Worm (Caenorhabditis elegans) whole organism, L3 larva: ENCODE results near the gene pch-2.
A peak's percentile ranks its signal among the peaks of the same experiment; 100 is the strongest.

ENCODE experiments used
- R02D3.7 ChIP-seq: fragments of 150-350 bp; optimal IDR thresholded peaks from 2 replicates; lab custom pipeline; 2014; ENCODE audit warnings: missing biosample characterization, missing genetic modification characterization
- aly-2 ChIP-seq: fragments of 150-350 bp; optimal IDR thresholded peaks from 2 replicates; lab custom pipeline; 2014; ENCODE audit warnings: missing biosample characterization, missing genetic modification characterization
- ceh-82 ChIP-seq: fragments of 150-350 bp; optimal IDR thresholded peaks from 2 replicates; lab custom pipeline; 2014; ENCODE audit warnings: missing biosample characterization, missing genetic modification characterization
- ceh-9 ChIP-seq: sonication (generic microtip); optimal IDR thresholded peaks from 2 replicates; lab custom pipeline; 2018; ENCODE audit warnings: missing biosample characterization, missing genetic modification characterization
- daf-12 ChIP-seq: fragments of 150-350 bp; optimal IDR thresholded peaks from 2 replicates; lab custom pipeline; 2014; ENCODE audit warnings: missing biosample characterization, missing genetic modification reagents, missing genetic modification characterization
- egl-27 ChIP-seq: sonication (generic microtip); optimal IDR thresholded peaks from 4 replicates; lab custom pipeline; 2017; ENCODE audit warnings: missing biosample characterization, missing genetic modification reagents, missing genetic modification characterization
- egl-5 ChIP-seq: fragments of 150-350 bp; optimal IDR thresholded peaks from 2 replicates; lab custom pipeline; 2017; ENCODE audit warnings: missing biosample characterization, missing genetic modification reagents, missing genetic modification characterization, inconsistent platforms
- elt-1 ChIP-seq: fragments of 150-350 bp; optimal IDR thresholded peaks from 2 replicates; lab custom pipeline; 2014; ENCODE audit warnings: missing biosample characterization, missing genetic modification characterization
- fkh-10 ChIP-seq: sonication (generic microtip); optimal IDR thresholded peaks from 2 replicates; lab custom pipeline; 2017; ENCODE audit warnings: missing biosample characterization, missing genetic modification reagents, missing genetic modification characterization
- fkh-2 ChIP-seq: fragments of 150-350 bp; optimal IDR thresholded peaks from 2 replicates; lab custom pipeline; 2014; ENCODE audit warnings: missing biosample characterization, missing genetic modification reagents, missing genetic modification characterization
- fos-1 ChIP-seq: fragments of 150-350 bp; optimal IDR thresholded peaks from 2 replicates; lab custom pipeline; 2014; ENCODE audit warnings: missing biosample characterization, missing genetic modification characterization
- hmg-11 ChIP-seq: sonication (generic microtip); optimal IDR thresholded peaks from 2 replicates; lab custom pipeline; 2016; ENCODE audit warnings: missing genetic modification characterization, missing compliant biosample characterization
- jun-1 ChIP-seq: fragments of 150-350 bp; optimal IDR thresholded peaks from 2 replicates; lab custom pipeline; 2014; ENCODE audit warnings: missing biosample characterization, missing genetic modification reagents, missing genetic modification characterization
- lin-15B ChIP-seq: fragments of 150-350 bp; optimal IDR thresholded peaks from 2 replicates; lab custom pipeline; 2014; ENCODE audit warnings: missing biosample characterization, missing genetic modification characterization
- lin-39 ChIP-seq: fragments of 150-350 bp; optimal IDR thresholded peaks from 2 replicates; lab custom pipeline; 2018; ENCODE audit warnings: missing biosample characterization, missing genetic modification reagents, missing genetic modification characterization
- lsy-12 ChIP-seq: sonication (generic microtip); optimal IDR thresholded peaks from 2 replicates; lab custom pipeline; 2016; ENCODE audit warnings: mild to moderate bottlenecking, missing genetic modification characterization, missing compliant biosample characterization
- mdl-1 ChIP-seq: fragments of 150-350 bp; optimal IDR thresholded peaks from 2 replicates; lab custom pipeline; 2014; ENCODE audit warnings: missing biosample characterization, missing genetic modification characterization
- mml-1 ChIP-seq: fragments of 150-350 bp; sonication (generic microtip); optimal IDR thresholded peaks from 3 replicates; lab custom pipeline; 2014; ENCODE audit warnings: missing biosample characterization, missing genetic modification characterization
- nfya-1 ChIP-seq: sonication (generic microtip); optimal IDR thresholded peaks from 2 replicates; lab custom pipeline; 2017; ENCODE audit warnings: missing genetic modification characterization, mild to moderate bottlenecking, missing compliant biosample characterization, antibody characterized with exemption, moderate library complexity; ENCODE audit not compliant: insufficient read depth
- nhr-11 ChIP-seq: fragments of 150-350 bp; optimal IDR thresholded peaks from 2 replicates; lab custom pipeline; 2014; ENCODE audit warnings: missing biosample characterization, missing genetic modification characterization
- nhr-12 ChIP-seq: fragments of 150-350 bp; optimal IDR thresholded peaks from 2 replicates; lab custom pipeline; 2014; ENCODE audit warnings: missing biosample characterization, missing genetic modification characterization
- nhr-23 ChIP-seq: fragments of 150-350 bp; optimal IDR thresholded peaks from 2 replicates; lab custom pipeline; 2014; ENCODE audit warnings: missing biosample characterization, missing genetic modification reagents, missing genetic modification characterization
- nhr-237 ChIP-seq: fragments of 150-350 bp; optimal IDR thresholded peaks from 2 replicates; lab custom pipeline; 2014; ENCODE audit warnings: missing biosample characterization, missing genetic modification characterization
- nhr-25 ChIP-seq: sonication (generic microtip); optimal IDR thresholded peaks from 2 replicates; lab custom pipeline; 2017; ENCODE audit warnings: missing biosample characterization, missing genetic modification characterization
- nhr-28 ChIP-seq: fragments of 150-350 bp; optimal IDR thresholded peaks from 2 replicates; lab custom pipeline; 2014; ENCODE audit warnings: missing biosample characterization, missing genetic modification characterization
- nhr-43 ChIP-seq: sonication (generic microtip); optimal IDR thresholded peaks from 2 replicates; lab custom pipeline; 2016; ENCODE audit warnings: mild to moderate bottlenecking, missing genetic modification characterization, missing compliant biosample characterization; ENCODE audit not compliant: poor library complexity, severe bottlenecking
- nhr-67 ChIP-seq: fragments of 150-350 bp; optimal IDR thresholded peaks from 2 replicates; lab custom pipeline; 2014; ENCODE audit warnings: missing biosample characterization, missing genetic modification characterization
- nhr-76 ChIP-seq: fragments of 150-350 bp; sonication (generic microtip); optimal IDR thresholded peaks from 5 replicates; lab custom pipeline; 2014; ENCODE audit warnings: missing biosample characterization, missing genetic modification characterization
- nhr-77 ChIP-seq: fragments of 150-350 bp; optimal IDR thresholded peaks from 2 replicates; lab custom pipeline; 2014; ENCODE audit warnings: missing biosample characterization, missing genetic modification characterization
- pha-4 ChIP-seq: fragments of 150-350 bp; optimal IDR thresholded peaks from 2 replicates; lab custom pipeline; 2014; ENCODE audit warnings: missing biosample characterization, missing genetic modification reagents, missing genetic modification characterization
- pqm-1 ChIP-seq: fragments of 150-350 bp; optimal IDR thresholded peaks from 2 replicates; lab custom pipeline; 2017; ENCODE audit warnings: missing biosample characterization, missing genetic modification characterization, inconsistent platforms
- sea-2 ChIP-seq: fragments of 150-350 bp; sonication (generic microtip); optimal IDR thresholded peaks from 4 replicates; lab custom pipeline; 2014; ENCODE audit warnings: missing biosample characterization, missing genetic modification reagents, missing genetic modification characterization
- skn-1 ChIP-seq: fragments of 150-350 bp; optimal IDR thresholded peaks from 2 replicates; lab custom pipeline; 2014; ENCODE audit warnings: missing biosample characterization, missing genetic modification characterization
- snpc-4 ChIP-seq: fragments of 150-350 bp; optimal IDR thresholded peaks from 2 replicates; lab custom pipeline; 2014; ENCODE audit warnings: missing biosample characterization, missing genetic modification characterization
- unc-39 ChIP-seq: sonication (generic microtip); optimal IDR thresholded peaks from 4 replicates; lab custom pipeline; 2017; ENCODE audit warnings: missing biosample characterization, missing genetic modification characterization
- zag-1 ChIP-seq: fragments of 150-350 bp; optimal IDR thresholded peaks from 2 replicates; lab custom pipeline; 2014; ENCODE audit warnings: missing biosample characterization, missing genetic modification characterization
- ztf-11 ChIP-seq: fragments of 150-350 bp; optimal IDR thresholded peaks from 2 replicates; lab custom pipeline; 2014; ENCODE audit warnings: missing biosample characterization, missing genetic modification characterization
- ztf-4 ChIP-seq: fragments of 150-350 bp; optimal IDR thresholded peaks from 2 replicates; lab custom pipeline; 2014; ENCODE audit warnings: missing biosample characterization, missing genetic modification characterization

pch-2 gene

DNA sequence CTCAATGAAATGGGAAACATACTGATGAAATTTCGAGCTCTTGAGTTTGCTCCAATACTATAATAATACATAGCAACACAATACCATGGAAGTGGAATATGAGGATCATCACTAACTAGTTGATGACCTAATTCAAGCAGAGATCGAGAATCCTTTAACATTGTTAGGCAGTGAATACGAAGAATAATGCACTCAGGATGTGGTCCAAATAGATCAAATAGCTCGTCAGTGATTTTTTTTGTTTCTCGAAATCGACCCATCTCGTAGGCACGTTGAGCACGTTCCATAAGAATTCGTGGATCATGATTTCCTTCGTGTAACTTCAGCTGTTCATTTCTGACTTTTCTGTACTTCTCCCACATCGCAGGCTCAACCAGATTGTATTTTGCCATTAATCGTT is 2.8 kb downstream of the pch-2 start:
- TF ChIP-seq R02D3.7 (tag; lab: Kevin White, UChicago) (no peak), ztf-4 (no peak), fkh-10 (no peak), ceh-82 (no peak), zag-1 (tag; lab: Kevin White, UChicago) (no peak), lsy-12 (no peak), skn-1 (tag; lab: Kevin White, UChicago) (no peak), nhr-12 (no peak), nhr-77 (tag; lab: Kevin White, UChicago) (no peak)

DNA sequence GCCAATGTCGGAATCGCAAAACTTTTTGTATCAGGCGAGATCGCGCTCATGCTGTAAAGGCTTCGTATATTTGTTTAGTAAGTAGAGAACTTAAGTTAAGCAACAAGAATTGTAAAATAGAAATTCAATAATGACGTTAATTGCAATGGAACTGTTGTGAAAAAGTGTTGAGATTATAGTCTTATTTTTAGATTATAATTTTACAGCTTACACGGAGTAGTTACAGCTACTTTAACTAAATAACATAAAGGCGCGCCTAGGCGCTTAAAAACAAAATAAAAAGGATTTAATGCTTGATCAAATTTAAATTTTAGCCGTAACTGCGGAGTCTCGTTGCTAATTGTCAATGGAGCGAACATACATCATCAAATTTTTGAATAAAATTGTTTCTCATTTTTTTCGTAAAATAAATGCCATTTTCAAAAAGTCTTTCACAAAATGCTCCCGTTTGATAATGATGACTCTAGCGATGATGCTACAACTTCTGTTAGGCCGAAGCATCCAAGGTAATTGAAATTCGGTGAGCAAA is 4.0 kb downstream of the pch-2 start, which contains the start of the genes emb-27 and rrf-3:
TSS of gene emb-27 (minus strand) at position 51 of the 529 bp plus-strand sequence.
TSS of gene rrf-3 (plus strand) at position 346 of the 529 bp plus-strand sequence.
- TF ChIP-seq ceh-9 (tag; lab: Kevin White, UChicago) (no peak), egl-27 (no peak), fkh-2 (tag; lab: Kevin White, UChicago) (no peak), skn-1 (tag; lab: Kevin White, UChicago) (peak; percentile 26), nhr-23 (tag; lab: Kevin White, UChicago) (no peak), snpc-4 (tag; lab: Kevin White, UChicago) (no peak), nfya-1 (peak; percentile 61), nhr-76 (tag; lab: Kevin White, UChicago) (no peak), unc-39 (tag; lab: Kevin White, UChicago) (no peak), jun-1 (tag; lab: Kevin White, UChicago) (no peak), mdl-1 (tag; lab: Kevin White, UChicago) (no peak), nhr-67 (tag; lab: Kevin White, UChicago) (no peak), pha-4 (tag; lab: Kevin White, UChicago) (peak; percentile 82), egl-5 (peak; percentile 31), daf-12 (tag; lab: Kevin White, UChicago) (no peak), R02D3.7 (tag; lab: Kevin White, UChicago) (no peak), nhr-43 (tag; lab: Kevin White, UChicago) (no peak), lin-15B (tag; lab: Kevin White, UChicago) (peak; percentile 85), elt-1 (tag; lab: Kevin White, UChicago) (no peak), hmg-11 (no peak), ztf-4 (no peak), ztf-11 (tag; lab: Kevin White, UChicago) (no peak), nhr-11 (no peak), zag-1 (tag; lab: Kevin White, UChicago) (no peak), nhr-25 (tag; lab: Kevin White, UChicago) (peak; percentile 50), ceh-82 (no peak)

DNA sequence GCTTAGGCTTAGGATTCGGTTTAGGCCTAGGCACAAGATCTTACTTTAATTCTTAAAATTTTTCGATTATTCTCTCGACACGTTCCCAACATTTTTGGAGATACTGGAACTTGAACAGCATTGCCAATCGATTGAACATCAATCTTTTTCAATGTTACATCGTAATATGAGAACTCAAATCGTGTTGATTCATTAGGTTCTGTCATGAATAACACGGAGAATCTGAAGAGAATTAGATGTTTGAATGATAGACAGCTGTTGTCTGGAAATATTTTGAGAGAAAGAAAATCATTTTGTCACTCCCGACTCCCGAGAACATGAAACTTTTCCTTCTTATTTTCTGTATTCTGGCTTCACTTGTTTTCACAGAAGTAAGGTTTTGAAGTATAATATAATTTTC is 11.1 kb downstream of the pch-2 start, which contains the start of gene T05C12.15:
TSS of gene T05C12.15 (plus strand) at position 301 of the 400 bp plus-strand sequence.
- no peak for TF ChIP-seq daf-12 (tag; lab: Kevin White, UChicago)
- no peak for TF ChIP-seq lin-39 (tag; lab: Kevin White, UChicago)
- TF ChIP-seq lin-15B (tag; lab: Kevin White, UChicago): no peak
- TF ChIP-seq egl-5: no peak
- no peak for TF ChIP-seq fos-1
- TF ChIP-seq nhr-77 (tag; lab: Kevin White, UChicago): no peak
- TF ChIP-seq pqm-1: no peak
- no peak for TF ChIP-seq nhr-11
- no peak for TF ChIP-seq nhr-67 (tag; lab: Kevin White, UChicago)
- TF ChIP-seq nhr-23 (tag; lab: Kevin White, UChicago): no peak

DNA sequence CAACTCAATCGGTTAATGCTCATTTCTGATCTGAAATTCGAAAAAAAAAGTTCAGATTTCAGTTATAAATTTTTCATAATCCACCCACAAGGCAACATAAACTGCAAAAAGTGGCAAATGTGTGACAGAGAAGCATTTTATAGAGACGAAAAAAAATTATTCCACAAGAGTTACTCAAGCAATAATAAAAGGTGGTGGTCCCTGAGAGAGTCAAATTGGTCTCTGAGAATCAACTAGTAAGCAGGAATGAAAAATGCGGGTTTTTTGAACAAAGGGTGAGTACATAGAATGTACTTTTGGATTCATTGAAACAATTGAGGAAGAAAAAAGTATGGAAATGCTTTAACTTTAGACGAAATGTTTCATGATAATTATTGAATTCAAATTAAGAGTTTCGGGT is 12.2 kb downstream of the pch-2 start, which contains the start of gene T05C12.11:
TSS of gene T05C12.11 (minus strand) at position 101 of the 400 bp plus-strand sequence.
- no peak for TF ChIP-seq nhr-67 (tag; lab: Kevin White, UChicago)
- no peak for TF ChIP-seq zag-1 (tag; lab: Kevin White, UChicago)
- no peak for TF ChIP-seq skn-1 (tag; lab: Kevin White, UChicago)
- no peak for TF ChIP-seq nhr-43 (tag; lab: Kevin White, UChicago)
- no peak for TF ChIP-seq nhr-28 (tag; lab: Kevin White, UChicago)

DNA sequence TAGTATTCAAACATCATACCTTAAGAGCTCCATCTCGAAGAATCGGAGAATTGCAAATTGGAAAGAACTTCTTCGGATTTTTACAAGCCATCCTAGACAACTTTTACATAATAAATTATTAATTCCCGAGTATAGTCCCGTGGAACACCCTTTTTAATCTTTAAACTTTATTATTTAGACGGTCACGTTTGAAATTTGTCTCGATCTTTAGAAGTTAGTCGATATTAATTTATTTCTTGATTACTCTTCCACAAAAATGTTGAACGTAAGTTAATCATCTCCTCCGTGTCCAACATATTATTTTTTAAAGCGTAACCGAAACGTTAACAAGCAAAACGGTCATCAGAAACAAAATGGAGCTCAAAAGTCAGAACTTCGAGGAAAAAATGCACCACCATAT is 15.3 kb downstream of the pch-2 start, which contains the start of the genes decr-1.3 and T05C12.1:
TSS of gene decr-1.3 (minus strand) at position 101 of the 400 bp plus-strand sequence.
TSS of gene T05C12.1 (plus strand) at position 232 of the 400 bp plus-strand sequence.
- TF ChIP-seq nhr-12: no peak
- no peak for TF ChIP-seq nhr-237 (tag; lab: Kevin White, UChicago)
- no peak for TF ChIP-seq sea-2
- TF ChIP-seq nhr-28 (tag; lab: Kevin White, UChicago): no peak
- TF ChIP-seq egl-27: no peak
- no peak for TF ChIP-seq mml-1 (tag; lab: Kevin White, UChicago)
- TF ChIP-seq lsy-12: no peak
- no peak for TF ChIP-seq pqm-1
- TF ChIP-seq aly-2 (tag; lab: Kevin White, UChicago): no peak
